Worm (Caenorhabditis elegans): ENCODE data around the gene ppm-1.H.

- TF ChIP-seq mls-2 (tag; optimal IDR thresholded peaks at IDR 0.05) (no peak), unc-62 (GFP tag; optimal IDR thresholded peaks at IDR 0.05) (no peak), mep-1 (tag; optimal IDR thresholded peaks at IDR 0.05) (no peak), mab-5 (tag; optimal IDR thresholded peaks at IDR 0.05) (no peak), nhr-237 (tag; optimal IDR thresholded peaks at IDR 0.05) (no peak), pha-4 (tag; optimal IDR thresholded peaks at IDR 0.05) (no peak), lin-32 (GFP tag; optimal IDR thresholded peaks at IDR 0.05) (no peak), tbx-8 (GFP tag; optimal IDR thresholded peaks at IDR 0.05) (no peak)
Measured at ce11 chrIV:12219309-12219708, 48.8 kb downstream of the ppm-1.H start, which contains the start of gene F35G2.5.
